Fruit fly (Drosophila melanogaster) whole organism, embryonic: ENCODE results near the gene Spn38F.

Experiments used
- CG16779 ChIP-seq: fragments of 200-800 bp; sonication (Bioruptor generic); IDR thresholded peaks from 2 replicates; pipeline ENCODE4 v1.3.6; 2022; ENCODE audit warnings: missing biosample characterization, missing genetic modification characterization
- Drgx ChIP-seq: fragments of 200-800 bp; sonication (Bioruptor generic); IDR thresholded peaks from 2 replicates; pipeline ENCODE4 v1.3.6; 2022; ENCODE audit warnings: missing biosample characterization, missing genetic modification characterization
- Hey ChIP-seq: fragments of 200-800 bp; sonication (Bioruptor generic); optimal IDR thresholded peaks from 3 replicates; lab custom pipeline; 2018; ENCODE audit warnings: missing biosample characterization, mild to moderate bottlenecking, missing genetic modification characterization
- ab ChIP-seq: fragments of 200-800 bp; sonication (Bioruptor generic); optimal IDR thresholded peaks from 2 replicates; lab custom pipeline; 2016; ENCODE audit warnings: missing biosample characterization, missing genetic modification characterization
- abd-A ChIP-seq: fragments of 200-800 bp; sonication (Bioruptor generic); optimal IDR thresholded peaks from 3 replicates; lab custom pipeline; 2019; ENCODE audit warnings: missing biosample characterization, mild to moderate bottlenecking, missing genetic modification characterization, moderate library complexity
- ac ChIP-seq: fragments of 200-800 bp; sonication (Bioruptor generic); optimal IDR thresholded peaks from 3 replicates; lab custom pipeline; 2017; ENCODE audit warnings: missing biosample characterization, mild to moderate bottlenecking, missing genetic modification characterization
- chif ChIP-seq, 2 experiments: fragments of 200-800 bp; sonication (Bioruptor generic); optimal IDR thresholded peaks; 3 replicates each; lab custom pipeline; 2016; ENCODE audit warnings: missing biosample characterization in 2 of 2, missing genetic modification characterization in 2 of 2
- ci ChIP-seq: fragments of 200-800 bp; sonication (Bioruptor generic); IDR thresholded peaks from 3 replicates; pipeline ENCODE4 v1.3.6; 2022; ENCODE audit warnings: missing biosample characterization, missing genetic modification characterization
- gsb ChIP-seq: fragments of 200-800 bp; sonication (Bioruptor generic); IDR thresholded peaks from 2 replicates; pipeline ENCODE4 v1.3.6; 2022; ENCODE audit warnings: missing biosample characterization, missing genetic modification characterization
- nau ChIP-seq: fragments of 200-800 bp; sonication (Bioruptor generic); optimal IDR thresholded peaks from 3 replicates; lab custom pipeline; 2017; ENCODE audit warnings: missing biosample characterization, mild to moderate bottlenecking, missing genetic modification characterization, missing genetic modification reagents
- sc ChIP-seq, 3 experiments: fragments of >200 bp in 2 of 3; fragments of 200-800 bp in 1 of 3; sonication (Bioruptor generic) in 1 of 3; optimal IDR thresholded peaks; 2 replicates in 2 of 3; 3 replicates in 1 of 3; lab custom pipeline; 2017; ENCODE audit warnings: mild to moderate bottlenecking in 1 of 3, missing biosample characterization in 1 of 3, missing genetic modification characterization in 1 of 3, missing genetic modification reagents in 1 of 3
- tna ChIP-seq: fragments of 200-800 bp; sonication (Bioruptor generic); IDR thresholded peaks from 2 replicates; pipeline ENCODE4 v1.3.6; 2022; ENCODE audit warnings: missing biosample characterization, missing genetic modification characterization; ENCODE audit not compliant: partially characterized antibody
- tup ChIP-seq: fragments of 200-800 bp; sonication (Bioruptor generic); optimal IDR thresholded peaks from 2 replicates; lab custom pipeline; 2016; ENCODE audit warnings: missing biosample characterization, mild to moderate bottlenecking, missing genetic modification characterization, moderate library complexity

DNA sequence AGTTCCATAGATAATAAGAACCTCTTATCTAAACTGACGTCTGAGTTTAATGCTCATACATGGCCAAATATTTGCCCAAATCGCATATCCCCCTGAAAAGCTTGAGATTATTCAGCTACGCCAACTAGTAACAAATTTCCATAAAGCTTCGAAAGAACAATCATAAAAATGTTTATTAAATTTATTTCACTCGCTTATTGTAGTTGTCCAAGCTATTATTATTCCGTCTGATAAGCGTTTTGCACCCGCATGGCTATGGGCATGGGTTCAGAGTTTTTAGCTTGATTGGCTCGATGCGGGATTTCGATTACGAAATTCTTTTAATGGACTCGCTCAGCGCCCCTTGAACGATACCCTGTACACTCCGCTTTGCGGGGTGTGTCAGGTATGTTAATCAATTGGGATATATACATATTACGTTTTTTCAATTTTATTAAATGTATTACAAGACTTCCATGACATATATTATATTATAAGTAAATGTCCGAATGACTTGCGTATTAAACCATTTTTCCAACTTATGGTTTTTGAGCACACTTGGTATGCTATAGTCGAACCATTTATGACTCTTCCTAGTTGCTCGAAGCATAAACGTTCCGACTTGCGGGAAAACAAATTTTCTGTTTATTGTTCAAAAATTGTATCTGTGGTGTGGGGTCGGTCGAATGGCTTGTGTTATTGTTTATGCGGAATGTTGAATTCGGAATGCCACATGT lies 32.0 kb downstream of the Spn38F start:
- TF ChIP-seq nau, result peak; percentile 92
- no peak for TF ChIP-seq sc (optimal IDR thresholded peaks at IDR 0.05; lab: Kevin White, UChicago)
- TF ChIP-seq sc (GFP tag; optimal IDR thresholded peaks at IDR 0.05; lab: Kevin White, UChicago), result peak; percentile 91
- peak; percentile 95 for TF ChIP-seq gsb (GFP tag; lab: Robert Waterston, UW)
- TF ChIP-seq Hey, result peak; percentile 63
- TF ChIP-seq ab (GFP tag; lab: Kevin White, UChicago), result peak; percentile 30
- TF ChIP-seq ac (GFP tag; lab: Kevin White, UChicago), result peak; percentile 62
- TF ChIP-seq CG16779 (GFP tag; lab: Robert Waterston, UW), result peak; percentile 72; the same call in 1 of the 2 replicates
- peak; percentile 92 for TF ChIP-seq abd-A (tag; lab: Kevin White, UChicago)
- peak; percentile 82 for TF ChIP-seq Drgx (GFP tag; lab: Robert Waterston, UW)
- peak; percentile 94 for TF ChIP-seq tup (GFP tag; lab: Kevin White, UChicago)
- peak; percentile 96 for TF ChIP-seq ci (GFP tag; lab: Robert Waterston, UW)
- peak; percentile 83 to 84 for TF ChIP-seq chif (GFP tag; optimal IDR thresholded peaks at IDR 0.05; lab: Kevin White, UChicago)
- peak; percentile 88 for TF ChIP-seq tna (GFP tag; lab: Robert Waterston, UW)
